Fruit fly (Drosophila melanogaster) whole organism, embryonic: ENCODE data around the gene CG15696.

Experiments used
- CG10209 ChIP-seq: fragments of 200-800 bp; sonication (Bioruptor generic); optimal IDR thresholded peaks from 3 replicates; lab custom pipeline; 2017; ENCODE audit warnings: missing biosample characterization, mild to moderate bottlenecking, missing genetic modification characterization, missing genetic modification reagents
- CG11504 ChIP-seq: fragments of 200-800 bp; sonication (Bioruptor generic); optimal IDR thresholded peaks from 3 replicates; lab custom pipeline; 2019; ENCODE audit warnings: missing biosample characterization, mild to moderate bottlenecking, missing genetic modification characterization, moderate library complexity
- CG12071 ChIP-seq: fragments of 200-800 bp; sonication (Bioruptor generic); optimal IDR thresholded peaks from 3 replicates; lab custom pipeline; 2018; ENCODE audit warnings: missing biosample characterization, mild to moderate bottlenecking, missing genetic modification characterization
- CG14860 ChIP-seq: fragments of 200-800 bp; sonication (Bioruptor generic); IDR thresholded peaks from 3 replicates; pipeline ENCODE4 v1.3.6; 2022; ENCODE audit warnings: missing biosample characterization, missing genetic modification characterization; ENCODE audit not compliant: partially characterized antibody
- CG1529 ChIP-seq: fragments of 200-800 bp; sonication (Bioruptor generic); optimal IDR thresholded peaks from 3 replicates; lab custom pipeline; 2018; ENCODE audit warnings: missing biosample characterization, missing genetic modification characterization
- CG17361 ChIP-seq: fragments of 200-800 bp; sonication (Bioruptor generic); IDR thresholded peaks from 3 replicates; pipeline ENCODE4 v1.3.6; 2022; ENCODE audit warnings: missing biosample characterization, missing genetic modification characterization
- CG17829 ChIP-seq: fragments of 200-800 bp; optimal IDR thresholded peaks from 2 replicates; lab custom pipeline; 2019; ENCODE audit warnings: missing biosample characterization, mild to moderate bottlenecking, missing genetic modification characterization, moderate library complexity
- CG2116 ChIP-seq: fragments of 200-800 bp; sonication (Bioruptor generic); optimal IDR thresholded peaks from 3 replicates; lab custom pipeline; 2018; ENCODE audit warnings: missing biosample characterization, mild to moderate bottlenecking, missing genetic modification characterization
- CG2120 ChIP-seq: fragments of 200-800 bp; sonication (Bioruptor generic); optimal IDR thresholded peaks from 3 replicates; lab custom pipeline; 2016; ENCODE audit warnings: missing biosample characterization, missing genetic modification characterization
- CG2129 ChIP-seq: fragments of 200-800 bp; sonication (Bioruptor generic); IDR thresholded peaks from 2 replicates; pipeline ENCODE4 v1.3.6; 2022; ENCODE audit warnings: missing biosample characterization, missing genetic modification characterization; ENCODE audit not compliant: partially characterized antibody
- CG2889 ChIP-seq: fragments of 200-800 bp; sonication (Bioruptor generic); IDR thresholded peaks from 3 replicates; pipeline ENCODE4 v1.3.6; 2022; ENCODE audit warnings: missing biosample characterization, missing genetic modification characterization
- CG34376 ChIP-seq: fragments of 200-800 bp; sonication (Bioruptor generic); optimal IDR thresholded peaks from 2 replicates; lab custom pipeline; 2018; ENCODE audit warnings: missing biosample characterization, mild to moderate bottlenecking, missing genetic modification characterization
- CG3726 ChIP-seq: fragments of 200-800 bp; sonication (Bioruptor generic); IDR thresholded peaks from 3 replicates; pipeline ENCODE4, ENCODE4 v1.3.6; 2022; ENCODE audit warnings: missing biosample characterization, missing genetic modification characterization
- CG4282 ChIP-seq: fragments of 200-800 bp; sonication (Bioruptor generic); optimal IDR thresholded peaks from 2 replicates; lab custom pipeline; 2016; ENCODE audit warnings: missing biosample characterization, missing genetic modification characterization
- CG4404 ChIP-seq: fragments of 200-800 bp; sonication (Bioruptor generic); IDR thresholded peaks from 2 replicates; pipeline ENCODE4 v1.3.6; 2022; ENCODE audit warnings: missing biosample characterization, missing genetic modification characterization
- CG5245 ChIP-seq: fragments of 200-800 bp; sonication (Bioruptor generic); optimal IDR thresholded peaks from 3 replicates; lab custom pipeline; 2016; ENCODE audit warnings: missing biosample characterization, missing genetic modification characterization
- CG6791 ChIP-seq: fragments of 200-800 bp; sonication (Bioruptor generic); IDR thresholded peaks from 3 replicates; pipeline ENCODE4 v1.3.6; 2022; ENCODE audit warnings: missing biosample characterization, missing genetic modification characterization; ENCODE audit not compliant: partially characterized antibody
- CG7786 ChIP-seq: fragments of 200-800 bp; sonication (Bioruptor generic); optimal IDR thresholded peaks from 2 replicates; lab custom pipeline; 2016; ENCODE audit warnings: missing biosample characterization, missing genetic modification characterization
- CG7963 ChIP-seq: fragments of 200-800 bp; sonication (Bioruptor generic); IDR thresholded peaks from 3 replicates; pipeline ENCODE4 v1.3.6; 2022; ENCODE audit warnings: missing biosample characterization, missing genetic modification characterization; ENCODE audit not compliant: partially characterized antibody
- CG8478 ChIP-seq: fragments of >200 bp; optimal IDR thresholded peaks from 2 replicates; lab custom pipeline; 2018
- CG8944 ChIP-seq: fragments of 200-800 bp; sonication (Bioruptor generic); optimal IDR thresholded peaks from 3 replicates; lab custom pipeline; 2016; ENCODE audit warnings: missing biosample characterization, missing genetic modification characterization
- CG9609 ChIP-seq: fragments of 200-800 bp; sonication (Bioruptor generic); optimal IDR thresholded peaks from 3 replicates; lab custom pipeline; 2016; ENCODE audit warnings: missing biosample characterization, missing genetic modification characterization
- CG9876 ChIP-seq: fragments of 200-800 bp; sonication (Bioruptor generic); optimal IDR thresholded peaks from 2 replicates; lab custom pipeline; 2016; ENCODE audit warnings: missing biosample characterization, missing genetic modification characterization
- E2f1 ChIP-seq: fragments of 200-800 bp; sonication (Bioruptor generic); IDR thresholded peaks from 2 replicates; pipeline ENCODE4 v1.3.6; 2022; ENCODE audit warnings: missing biosample characterization, missing genetic modification characterization
- Eip74EF ChIP-seq, 2 experiments: fragments of 200-800 bp in 1 of 2; fragments of >200 bp in 1 of 2; sonication (Bioruptor generic) in 1 of 2; optimal IDR thresholded peaks; 2 replicates each; lab custom pipeline; 2017 to 2019; ENCODE audit warnings: missing biosample characterization in 2 of 2, missing genetic modification characterization in 2 of 2, mild to moderate bottlenecking in 1 of 2, moderate library complexity in 1 of 2
- Ets97D ChIP-seq: fragments of 200-800 bp; sonication (Bioruptor generic); optimal IDR thresholded peaks from 3 replicates; lab custom pipeline; 2016; ENCODE audit warnings: missing biosample characterization, missing genetic modification characterization
- Gsc ChIP-seq: fragments of 200-800 bp; sonication (Bioruptor generic); IDR thresholded peaks from 2 replicates; pipeline ENCODE4 v1.3.6; 2022; ENCODE audit warnings: missing biosample characterization, missing genetic modification characterization
- Hand ChIP-seq: fragments of 200-800 bp; sonication (Bioruptor generic); optimal IDR thresholded peaks from 2 replicates; lab custom pipeline; 2017; ENCODE audit warnings: mild to moderate bottlenecking, missing biosample characterization, missing genetic modification reagents, missing genetic modification characterization
- Hsf ChIP-seq: fragments of 200-800 bp; sonication (Bioruptor generic); optimal IDR thresholded peaks from 3 replicates; lab custom pipeline; 2016; ENCODE audit warnings: missing biosample characterization, missing genetic modification characterization
- NC2β ChIP-seq: fragments of 200-800 bp; sonication (Bioruptor generic); optimal IDR thresholded peaks from 2 replicates; lab custom pipeline; 2016; ENCODE audit warnings: missing biosample characterization, missing genetic modification characterization
- NFAT ChIP-seq: fragments of 200-800 bp; sonication (Bioruptor generic); IDR thresholded peaks from 2 replicates; pipeline ENCODE4 v1.3.6; 2022; ENCODE audit warnings: missing biosample characterization, missing genetic modification characterization
- Side ChIP-seq: fragments of 200-800 bp; sonication (Bioruptor generic); optimal IDR thresholded peaks from 2 replicates; lab custom pipeline; 2016; ENCODE audit warnings: missing biosample characterization, missing genetic modification characterization
- Sry-δ ChIP-seq: fragments of 200-800 bp; sonication (Bioruptor generic); optimal IDR thresholded peaks from 2 replicates; lab custom pipeline; 2016; ENCODE audit warnings: missing biosample characterization, missing genetic modification characterization
- YL-1 ChIP-seq: fragments of 200-800 bp; sonication (Bioruptor generic); optimal IDR thresholded peaks from 3 replicates; lab custom pipeline; 2017; ENCODE audit warnings: missing biosample characterization, mild to moderate bottlenecking, missing genetic modification characterization
- aop ChIP-seq: fragments of 200-800 bp; sonication (Bioruptor generic); IDR thresholded peaks from 2 replicates; pipeline ENCODE4 v1.3.6; 2022; ENCODE audit warnings: missing biosample characterization, missing genetic modification characterization
- bigmax ChIP-seq: fragments of 200-800 bp; sonication (Bioruptor generic); optimal IDR thresholded peaks from 2 replicates; lab custom pipeline; 2018; ENCODE audit warnings: missing biosample characterization, mild to moderate bottlenecking, missing genetic modification characterization
- bowl ChIP-seq: fragments of 200-800 bp; sonication (Bioruptor generic); IDR thresholded peaks from 2 replicates; pipeline ENCODE4 v1.3.6; 2022; ENCODE audit warnings: missing biosample characterization, missing genetic modification characterization
- chif ChIP-seq, 2 experiments: fragments of 200-800 bp; sonication (Bioruptor generic); optimal IDR thresholded peaks; 3 replicates each; lab custom pipeline; 2016; ENCODE audit warnings: missing biosample characterization in 2 of 2, missing genetic modification characterization in 2 of 2
- chm ChIP-seq: fragments of 200-800 bp; sonication (Bioruptor generic); IDR thresholded peaks from 2 replicates; pipeline ENCODE4 v1.3.6; 2022; ENCODE audit warnings: missing biosample characterization, missing genetic modification characterization
- disco-r ChIP-seq: fragments of 200-800 bp; sonication (Bioruptor generic); optimal IDR thresholded peaks from 2 replicates; lab custom pipeline; 2016; ENCODE audit warnings: missing biosample characterization, missing genetic modification characterization
- ems ChIP-seq: fragments of 200-800 bp; sonication (Bioruptor generic); optimal IDR thresholded peaks from 3 replicates; lab custom pipeline; 2016; ENCODE audit warnings: missing biosample characterization, missing genetic modification characterization
- gsb-n ChIP-seq: fragments of 200-800 bp; sonication (Bioruptor generic); optimal IDR thresholded peaks from 3 replicates; lab custom pipeline; 2018; ENCODE audit warnings: missing biosample characterization, mild to moderate bottlenecking, missing genetic modification characterization
- h ChIP-seq: fragments of >200 bp; optimal IDR thresholded peaks from 2 replicates; lab custom pipeline; 2017
- lbe ChIP-seq: fragments of 200-800 bp; sonication (Bioruptor generic); optimal IDR thresholded peaks from 2 replicates; lab custom pipeline; 2016; ENCODE audit warnings: missing biosample characterization, mild to moderate bottlenecking, missing genetic modification characterization
- maf-S ChIP-seq: fragments of 200-800 bp; sonication (Bioruptor generic); optimal IDR thresholded peaks from 2 replicates; lab custom pipeline; 2016; ENCODE audit warnings: missing biosample characterization, missing genetic modification characterization
- mirr ChIP-seq: fragments of 200-800 bp; sonication (Bioruptor generic); optimal IDR thresholded peaks from 3 replicates; lab custom pipeline; 2018; ENCODE audit warnings: missing biosample characterization, mild to moderate bottlenecking, missing genetic modification characterization
- nerfin-2 ChIP-seq: fragments of 200-800 bp; sonication (Bioruptor generic); IDR thresholded peaks from 2 replicates; pipeline ENCODE4 v1.3.6; 2022; ENCODE audit warnings: missing biosample characterization, missing genetic modification characterization; ENCODE audit not compliant: partially characterized antibody
- scrt ChIP-seq: fragments of 200-800 bp; sonication (Bioruptor generic); optimal IDR thresholded peaks from 2 replicates; lab custom pipeline; 2018; ENCODE audit warnings: missing biosample characterization, mild to moderate bottlenecking, missing genetic modification characterization, moderate library complexity
- sens ChIP-seq: fragments of 200-800 bp; sonication (Bioruptor generic); peaks from one replicate; lab custom pipeline; 2016; ENCODE audit warnings: missing biosample characterization, missing genetic modification characterization
- stc ChIP-seq: fragments of 200-800 bp; sonication (Bioruptor generic); IDR thresholded peaks from 2 replicates; pipeline ENCODE4 v1.3.6; 2022; ENCODE audit warnings: missing biosample characterization, missing genetic modification characterization
- sug ChIP-seq: fragments of 200-800 bp; optimal IDR thresholded peaks from 2 replicates; lab custom pipeline; 2019; ENCODE audit warnings: missing biosample characterization, mild to moderate bottlenecking, missing genetic modification characterization, moderate library complexity

CG15696 gene

DNA sequence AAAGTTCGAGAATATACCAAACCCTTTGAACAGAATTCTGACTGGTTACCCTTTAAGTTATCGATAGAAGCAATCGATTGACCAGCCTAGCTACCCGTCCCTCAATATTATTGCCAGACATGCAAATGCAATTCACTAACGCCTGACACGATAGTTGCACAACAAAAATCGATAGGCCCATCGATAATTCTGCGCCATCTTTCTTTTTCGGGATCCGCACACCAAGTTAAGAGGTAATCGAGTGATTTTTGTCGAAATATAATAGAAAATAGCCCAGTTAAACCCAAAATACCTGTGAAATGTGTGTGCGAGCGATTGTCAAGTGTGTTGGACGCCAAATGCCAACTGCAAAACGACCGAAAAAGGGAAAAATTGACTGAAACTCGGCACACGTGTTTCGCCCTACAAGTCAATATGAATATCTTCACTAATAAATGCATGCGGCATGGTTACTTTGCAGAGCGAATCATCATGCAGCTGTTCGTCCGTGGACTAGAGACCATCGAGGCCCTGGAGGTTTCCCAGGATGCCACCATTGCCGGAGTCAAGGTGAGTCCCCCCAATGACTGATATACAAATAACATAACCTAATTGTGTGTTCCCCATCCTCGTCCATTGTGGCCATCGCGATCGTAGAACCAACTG, 3.6 kb downstream of the CG15696 start, which contains the start of gene RpS30 (continued):
- TF ChIP-seq CG11504 (tag; lab: Kevin White, UChicago): peak; percentile 60
- TF ChIP-seq sens (GFP tag; lab: Kevin White, UChicago): peak; percentile 65
- no peak for TF ChIP-seq CG2889 (GFP tag; lab: Robert Waterston, UW)
- TF ChIP-seq CG17829 (tag; lab: Kevin White, UChicago): peak; percentile 77
- peak; percentile 14 for TF ChIP-seq maf-S (GFP tag; lab: Kevin White, UChicago)
- TF ChIP-seq gsb-n: peak; percentile 21
- peak; percentile 58; the same call in 1 of the 2 replicates for TF ChIP-seq NFAT (GFP tag; lab: Robert Waterston, UW)
- TF ChIP-seq CG4404 (GFP tag; lab: Robert Waterston, UW): no peak
- TF ChIP-seq CG34376 (GFP tag; lab: Kevin White, UChicago): peak; percentile 44
- TF ChIP-seq YL-1: peak; percentile 97
- peak; percentile 97 for TF ChIP-seq CG6791
- TF ChIP-seq Hand (GFP tag; lab: Kevin White, UChicago): no peak
- TF ChIP-seq nerfin-2: peak; percentile 92
- TF ChIP-seq chif (GFP tag; optimal IDR thresholded peaks at IDR 0.05; lab: Kevin White, UChicago): peak in 1 of 2 experiments; percentile 20
- TF ChIP-seq mirr (GFP tag; lab: Kevin White, UChicago): peak; percentile 38
- TF ChIP-seq chm (GFP tag; lab: Robert Waterston, UW): peak; percentile 47; the same call in 1 of the 2 replicates
- no peak for TF ChIP-seq CG8478 (lab: Kevin White, UChicago)
- peak; percentile 46 for TF ChIP-seq Hsf (GFP tag; lab: Kevin White, UChicago)
- TF ChIP-seq CG2120 (GFP tag; lab: Kevin White, UChicago): peak; percentile 39
- 0 out of 3 replicates have a peak, but pooled peaks have one; percentile 25 for TF ChIP-seq CG17361 (GFP tag; lab: Robert Waterston, UW)
- TF ChIP-seq CG12071 (GFP tag; lab: Kevin White, UChicago): no peak
- peak; percentile 97 for TF ChIP-seq Ets97D
- TF ChIP-seq h (lab: Kevin White, UChicago): no peak
- TF ChIP-seq CG2116 (GFP tag; lab: Kevin White, UChicago): peak; percentile 95
- peak; percentile 95 for TF ChIP-seq CG14860
- TF ChIP-seq sug: peak; percentile 60
- no peak for TF ChIP-seq CG3726 (GFP tag; lab: Robert Waterston, UW)
- peak; percentile 26 for TF ChIP-seq CG9609 (GFP tag; lab: Kevin White, UChicago)
- peak; percentile 43 for TF ChIP-seq CG9876 (GFP tag; lab: Kevin White, UChicago)
- peak; percentile 95 for TF ChIP-seq Sry-δ (GFP tag; lab: Kevin White, UChicago)
- TF ChIP-seq disco-r (GFP tag; lab: Kevin White, UChicago): no peak
- peak; percentile 25; the same call in 1 of the 2 replicates for TF ChIP-seq E2f1
- peak; percentile 85 for TF ChIP-seq bigmax (GFP tag; lab: Kevin White, UChicago)
- TF ChIP-seq lbe (GFP tag; lab: Kevin White, UChicago): peak; percentile 45
- TF ChIP-seq CG7963 (GFP tag; lab: Robert Waterston, UW): peak; percentile 97
- no peak for TF ChIP-seq aop (GFP tag; lab: Robert Waterston, UW)
- TF ChIP-seq Gsc (GFP tag; lab: Robert Waterston, UW): no peak
- TF ChIP-seq CG1529 (GFP tag; lab: Kevin White, UChicago): no peak
- peak; percentile 9 for TF ChIP-seq CG10209 (GFP tag; lab: Kevin White, UChicago)
- TF ChIP-seq bowl (GFP tag; lab: Robert Waterston, UW): no peak
- TF ChIP-seq CG2129 (GFP tag; lab: Robert Waterston, UW): peak; percentile 92
- peak; percentile 45; the same call in 1 of the 2 replicates for TF ChIP-seq stc (GFP tag; lab: Robert Waterston, UW)
- no peak for TF ChIP-seq Side (GFP tag; lab: Kevin White, UChicago)
- TF ChIP-seq Eip74EF (GFP tag; optimal IDR thresholded peaks at IDR 0.05; lab: Kevin White, UChicago): peak in 1 of 2 experiments; percentile 4
- TF ChIP-seq CG7786 (GFP tag; lab: Kevin White, UChicago): peak; percentile 10
- peak; percentile 17 for TF ChIP-seq CG4282
- peak; percentile 76 for TF ChIP-seq NC2β (GFP tag; lab: Kevin White, UChicago)
- TF ChIP-seq scrt (GFP tag; lab: Kevin White, UChicago): peak; percentile 12
- no peak for TF ChIP-seq CG8944 (GFP tag; lab: Kevin White, UChicago)
- peak; percentile 35 for TF ChIP-seq CG5245
- TF ChIP-seq ems (GFP tag; lab: Kevin White, UChicago): peak; percentile 25
